Worm (Caenorhabditis elegans) whole organism, L3 larva: ENCODE results near the gene nkcc-1.

Experiments
- R02D3.7 ChIP-seq: fragments of 150-350 bp; optimal IDR thresholded peaks from 2 replicates; lab custom pipeline; 2014; ENCODE audit warnings: missing biosample characterization, missing genetic modification characterization
- ZK546.5 ChIP-seq: sonication (generic microtip); optimal IDR thresholded peaks from 2 replicates; lab custom pipeline; 2017; ENCODE audit warnings: missing biosample characterization, missing genetic modification characterization
- aly-2 ChIP-seq: fragments of 150-350 bp; optimal IDR thresholded peaks from 2 replicates; lab custom pipeline; 2014; ENCODE audit warnings: missing biosample characterization, missing genetic modification characterization
- ceh-16 ChIP-seq: sonication (generic microtip); optimal IDR thresholded peaks from 2 replicates; lab custom pipeline; 2017; ENCODE audit warnings: missing biosample characterization, missing genetic modification characterization
- ceh-28 ChIP-seq: fragments of 150-350 bp; optimal IDR thresholded peaks from 2 replicates; lab custom pipeline; 2014; ENCODE audit warnings: missing biosample characterization, missing genetic modification reagents, missing genetic modification characterization
- ceh-82 ChIP-seq: fragments of 150-350 bp; optimal IDR thresholded peaks from 2 replicates; lab custom pipeline; 2014; ENCODE audit warnings: missing biosample characterization, missing genetic modification characterization
- ceh-9 ChIP-seq: sonication (generic microtip); optimal IDR thresholded peaks from 2 replicates; lab custom pipeline; 2018; ENCODE audit warnings: missing biosample characterization, missing genetic modification characterization
- daf-12 ChIP-seq: fragments of 150-350 bp; optimal IDR thresholded peaks from 2 replicates; lab custom pipeline; 2014; ENCODE audit warnings: missing biosample characterization, missing genetic modification reagents, missing genetic modification characterization
- egl-5 ChIP-seq: fragments of 150-350 bp; optimal IDR thresholded peaks from 2 replicates; lab custom pipeline; 2017; ENCODE audit warnings: missing biosample characterization, missing genetic modification reagents, missing genetic modification characterization, inconsistent platforms
- elt-2 ChIP-seq: sonication (generic microtip); optimal IDR thresholded peaks from 2 replicates; lab custom pipeline; 2016; ENCODE audit warnings: missing genetic modification reagents, mild to moderate bottlenecking, missing genetic modification characterization, missing compliant biosample characterization
- eor-1 ChIP-seq, 2 experiments: fragments of 150-350 bp; optimal IDR thresholded peaks; 2 replicates each; lab custom pipeline; 2014 to 2018; ENCODE audit warnings: missing biosample characterization in 2 of 2, missing genetic modification characterization in 2 of 2
- fkh-2 ChIP-seq: fragments of 150-350 bp; optimal IDR thresholded peaks from 2 replicates; lab custom pipeline; 2014; ENCODE audit warnings: missing biosample characterization, missing genetic modification reagents, missing genetic modification characterization
- hmg-11 ChIP-seq: sonication (generic microtip); optimal IDR thresholded peaks from 2 replicates; lab custom pipeline; 2016; ENCODE audit warnings: missing genetic modification characterization, missing compliant biosample characterization
- jun-1 ChIP-seq: fragments of 150-350 bp; optimal IDR thresholded peaks from 2 replicates; lab custom pipeline; 2014; ENCODE audit warnings: missing biosample characterization, missing genetic modification reagents, missing genetic modification characterization
- lin-15B ChIP-seq: fragments of 150-350 bp; optimal IDR thresholded peaks from 2 replicates; lab custom pipeline; 2014; ENCODE audit warnings: missing biosample characterization, missing genetic modification characterization
- lin-39 ChIP-seq: fragments of 150-350 bp; optimal IDR thresholded peaks from 2 replicates; lab custom pipeline; 2018; ENCODE audit warnings: missing biosample characterization, missing genetic modification reagents, missing genetic modification characterization
- lsy-12 ChIP-seq: sonication (generic microtip); optimal IDR thresholded peaks from 2 replicates; lab custom pipeline; 2016; ENCODE audit warnings: mild to moderate bottlenecking, missing genetic modification characterization, missing compliant biosample characterization
- nfya-1 ChIP-seq: sonication (generic microtip); optimal IDR thresholded peaks from 2 replicates; lab custom pipeline; 2017; ENCODE audit warnings: missing genetic modification characterization, mild to moderate bottlenecking, missing compliant biosample characterization, antibody characterized with exemption, moderate library complexity; ENCODE audit not compliant: insufficient read depth
- nhr-11 ChIP-seq: fragments of 150-350 bp; optimal IDR thresholded peaks from 2 replicates; lab custom pipeline; 2014; ENCODE audit warnings: missing biosample characterization, missing genetic modification characterization
- nhr-23 ChIP-seq: fragments of 150-350 bp; optimal IDR thresholded peaks from 2 replicates; lab custom pipeline; 2014; ENCODE audit warnings: missing biosample characterization, missing genetic modification reagents, missing genetic modification characterization
- nhr-25 ChIP-seq: sonication (generic microtip); optimal IDR thresholded peaks from 2 replicates; lab custom pipeline; 2017; ENCODE audit warnings: missing biosample characterization, missing genetic modification characterization
- nhr-28 ChIP-seq: fragments of 150-350 bp; optimal IDR thresholded peaks from 2 replicates; lab custom pipeline; 2014; ENCODE audit warnings: missing biosample characterization, missing genetic modification characterization
- nhr-43 ChIP-seq: sonication (generic microtip); optimal IDR thresholded peaks from 2 replicates; lab custom pipeline; 2016; ENCODE audit warnings: mild to moderate bottlenecking, missing genetic modification characterization, missing compliant biosample characterization; ENCODE audit not compliant: poor library complexity, severe bottlenecking
- nhr-67 ChIP-seq: fragments of 150-350 bp; optimal IDR thresholded peaks from 2 replicates; lab custom pipeline; 2014; ENCODE audit warnings: missing biosample characterization, missing genetic modification characterization
- nhr-76 ChIP-seq: fragments of 150-350 bp; sonication (generic microtip); optimal IDR thresholded peaks from 5 replicates; lab custom pipeline; 2014; ENCODE audit warnings: missing biosample characterization, missing genetic modification characterization
- pha-4 ChIP-seq: fragments of 150-350 bp; optimal IDR thresholded peaks from 2 replicates; lab custom pipeline; 2014; ENCODE audit warnings: missing biosample characterization, missing genetic modification reagents, missing genetic modification characterization
- pqm-1 ChIP-seq: fragments of 150-350 bp; optimal IDR thresholded peaks from 2 replicates; lab custom pipeline; 2017; ENCODE audit warnings: missing biosample characterization, missing genetic modification characterization, inconsistent platforms
- sea-2 ChIP-seq: fragments of 150-350 bp; sonication (generic microtip); optimal IDR thresholded peaks from 4 replicates; lab custom pipeline; 2014; ENCODE audit warnings: missing biosample characterization, missing genetic modification reagents, missing genetic modification characterization
- skn-1 ChIP-seq: fragments of 150-350 bp; optimal IDR thresholded peaks from 2 replicates; lab custom pipeline; 2014; ENCODE audit warnings: missing biosample characterization, missing genetic modification characterization
- snpc-4 ChIP-seq: fragments of 150-350 bp; optimal IDR thresholded peaks from 2 replicates; lab custom pipeline; 2014; ENCODE audit warnings: missing biosample characterization, missing genetic modification characterization
- unc-62 ChIP-seq: fragments of 150-350 bp; sonication (generic microtip); optimal IDR thresholded peaks from 4 replicates; lab custom pipeline; 2014; ENCODE audit warnings: missing biosample characterization, missing genetic modification reagents, missing genetic modification characterization
- zag-1 ChIP-seq: fragments of 150-350 bp; optimal IDR thresholded peaks from 2 replicates; lab custom pipeline; 2014; ENCODE audit warnings: missing biosample characterization, missing genetic modification characterization
- ztf-4 ChIP-seq: fragments of 150-350 bp; optimal IDR thresholded peaks from 2 replicates; lab custom pipeline; 2014; ENCODE audit warnings: missing biosample characterization, missing genetic modification characterization

Gene nkcc-1

ce11 chrIV:14123956-14124355 lies at the start of gene nkcc-1:
nkcc-1 (minus strand) TSS chrIV:14124056.
- no peak for TF ChIP-seq ZK546.5 (tag; lab: Kevin White, UChicago)
- TF ChIP-seq egl-5 (tag; lab: Kevin White, UChicago) = no peak
- TF ChIP-seq daf-12 (tag; lab: Kevin White, UChicago) = no peak
- TF ChIP-seq nhr-23 (tag; lab: Kevin White, UChicago) = no peak
- no peak for TF ChIP-seq lin-39
- no peak for TF ChIP-seq pha-4 (tag; lab: Kevin White, UChicago)
- no peak for TF ChIP-seq snpc-4
- no peak for TF ChIP-seq nhr-43 (tag; lab: Kevin White, UChicago)
- no peak for TF ChIP-seq nhr-25 (tag; lab: Kevin White, UChicago)
- no peak for TF ChIP-seq nhr-11
- TF ChIP-seq hmg-11 (tag; lab: Kevin White, UChicago) = no peak

ce11 chrIV:14172181-14172580 lies 48.3 kb upstream of the nkcc-1 start, which contains the start of gene R05A10.4:
R05A10.4 (plus strand) TSS chrIV:14172481.
- no peak for TF ChIP-seq nhr-25 (tag; lab: Kevin White, UChicago)

- TF ChIP-seq nhr-28 (tag; lab: Kevin White, UChicago) (no peak), sea-2 (GFP tag; lab: Kevin White, UChicago) (no peak)
These were observed 41.6 kb upstream of the nkcc-1 start, which contains the start of gene R05A10.6 for ce11 chrIV:14165476-14165875. R05A10.6 (plus strand) TSS chrIV:14165776.

- TF ChIP-seq zag-1 (tag; lab: Kevin White, UChicago) = no peak
- TF ChIP-seq elt-2 (tag; lab: Kevin White, UChicago) = no peak
- TF ChIP-seq eor-1 (tag; optimal IDR thresholded peaks at IDR 0.05; lab: Kevin White, UChicago) = no peak
- no peak for TF ChIP-seq ztf-4 (tag; lab: Kevin White, UChicago)
- TF ChIP-seq ceh-28 (tag; lab: Kevin White, UChicago) = no peak
- TF ChIP-seq aly-2 (tag; lab: Kevin White, UChicago) = no peak
- no peak for TF ChIP-seq ceh-9
- TF ChIP-seq unc-62 (GFP tag; lab: Kevin White, UChicago) = no peak
- no peak for TF ChIP-seq ceh-16 (tag; lab: Kevin White, UChicago)
- no peak for TF ChIP-seq pqm-1 (tag; lab: Kevin White, UChicago)
- TF ChIP-seq skn-1 (tag; lab: Kevin White, UChicago) = no peak
- TF ChIP-seq R02D3.7 (tag; lab: Kevin White, UChicago) = no peak
- TF ChIP-seq nhr-43 (tag; lab: Kevin White, UChicago) = no peak
- TF ChIP-seq fkh-2 (tag; lab: Kevin White, UChicago) = no peak
- TF ChIP-seq nhr-23 (tag; lab: Kevin White, UChicago) = no peak
- no peak for TF ChIP-seq daf-12 (tag; lab: Kevin White, UChicago)
- TF ChIP-seq lsy-12 = no peak
- TF ChIP-seq, all 47 proteins: peak for 0
These were observed 40.3 kb upstream of the nkcc-1 start for ce11 chrIV:14164109-14164508.

- TF ChIP-seq jun-1 (tag; lab: Kevin White, UChicago) (no peak), unc-62 (GFP tag; lab: Kevin White, UChicago) (no peak), nhr-67 (tag; lab: Kevin White, UChicago) (no peak), nfya-1 (tag; lab: Kevin White, UChicago) (no peak), ceh-16 (tag; lab: Kevin White, UChicago) (no peak), lin-15B (tag; lab: Kevin White, UChicago) (no peak), R02D3.7 (tag; lab: Kevin White, UChicago) (no peak), ztf-4 (tag; lab: Kevin White, UChicago) (no peak), ceh-82 (no peak), nhr-11 (no peak), eor-1 (tag; optimal IDR thresholded peaks at IDR 0.05; lab: Kevin White, UChicago) (no peak)
These were observed 38.9 kb upstream of the nkcc-1 start, which contains the start of gene R05A10.7 for ce11 chrIV:14162772-14163171. R05A10.7 (minus strand) TSS chrIV:14162872.

- no peak for TF ChIP-seq unc-62 (GFP tag; lab: Kevin White, UChicago)
- TF ChIP-seq ceh-16 (tag; lab: Kevin White, UChicago) = no peak
- no peak for TF ChIP-seq snpc-4
- TF ChIP-seq nhr-11 = no peak
- no peak for TF ChIP-seq nhr-76
These were observed 34.2 kb upstream of the nkcc-1 start, which contains the start of gene R05A10.8 for ce11 chrIV:14158086-14158485. R05A10.8 (minus strand) TSS chrIV:14158186.
